Worm (Caenorhabditis elegans): ENCODE results near the gene C08A9.10.

ce11 chrX:17070495-17070894, 10.5 kb upstream of the C08A9.10 start:
- TF ChIP-seq ces-1 (GFP tag; optimal IDR thresholded peaks at IDR 0.05), result no peak
- TF ChIP-seq ama-1 (optimal IDR thresholded peaks at IDR 0.05), result no peak
- TF ChIP-seq nhr-237 (tag; optimal IDR thresholded peaks at IDR 0.05), result no peak
- TF ChIP-seq skn-1 (tag; optimal IDR thresholded peaks at IDR 0.05), result no peak
- TF ChIP-seq lsy-2 (tag; optimal IDR thresholded peaks at IDR 0.05), result no peak
- no peak for TF ChIP-seq unc-39 (tag; optimal IDR thresholded peaks at IDR 0.05)
- TF ChIP-seq aly-2 (tag; optimal IDR thresholded peaks at IDR 0.05), result no peak
- no peak for TF ChIP-seq F26F4.8 (GFP tag; conservative IDR thresholded peaks at IDR 0.05)
- TF ChIP-seq ZK546.5 (tag; optimal IDR thresholded peaks at IDR 0.05), result no peak
- TF ChIP-seq fkh-10 (GFP tag; optimal IDR thresholded peaks at IDR 0.05), result no peak
- no peak for TF ChIP-seq zip-2 (tag; optimal IDR thresholded peaks at IDR 0.05)
- TF ChIP-seq ceh-62 (tag; optimal IDR thresholded peaks at IDR 0.05), result no peak
- TF ChIP-seq ztf-7 (tag; optimal IDR thresholded peaks at IDR 0.05), result no peak
- no peak for TF ChIP-seq egl-27 (tag; optimal IDR thresholded peaks at IDR 0.05)

Data from whole organism, L4 larva.